Fruit fly (Drosophila melanogaster): Measurements from ENCODE around the gene Muc68E.

DNA sequence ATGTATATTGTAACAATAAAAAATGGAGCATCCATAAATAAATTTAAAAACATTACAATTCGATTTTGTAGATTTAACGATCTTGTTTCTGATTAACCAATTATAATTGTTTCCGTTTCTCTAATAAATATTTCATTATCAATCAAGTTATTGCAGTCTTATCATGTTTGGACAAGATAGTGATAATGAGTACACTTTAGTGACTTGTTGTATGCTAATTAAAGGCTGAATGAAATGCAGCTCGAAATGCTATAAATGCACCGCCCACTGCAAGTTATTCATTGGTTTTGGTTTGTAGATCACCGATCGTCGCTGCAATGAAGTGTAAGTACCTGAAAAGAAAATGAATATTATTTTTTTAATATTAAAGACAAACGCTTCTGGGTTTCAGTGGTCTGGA lies 1.8 kb upstream of the Muc68E start, which contains the start of gene CG14125:
- no peak for TF ChIP-seq CG8478 (optimal IDR thresholded peaks at IDR 0.05)
- no peak for TF ChIP-seq CTCF (optimal IDR thresholded peaks at IDR 0.05)

Measured in S2 (cell line).